Fruit fly (Drosophila melanogaster) whole organism, wandering third instar larva: ENCODE measurements around the gene CG5274.

Experiments
- Dfd ChIP-seq: fragments of >200 bp; optimal IDR thresholded peaks from 2 replicates; lab custom pipeline; 2017; ENCODE audit warnings: missing biosample characterization, missing genetic modification characterization
- GATAd ChIP-seq: sonication (Bioruptor generic); optimal IDR thresholded peaks from 2 replicates; lab custom pipeline; 2016; ENCODE audit warnings: missing biosample characterization, missing genetic modification characterization
- Hr83 ChIP-seq: fragments of 200-300 bp; sonication (Bioruptor generic); optimal IDR thresholded peaks from 2 replicates; lab custom pipeline; 2016; ENCODE audit warnings: missing biosample characterization, mild to moderate bottlenecking, missing genetic modification characterization, moderate library complexity; ENCODE audit not compliant: poor library complexity, severe bottlenecking
- Mio ChIP-seq: sonication (Bioruptor generic); optimal IDR thresholded peaks from 2 replicates; lab custom pipeline; 2016; ENCODE audit warnings: missing biosample characterization, missing genetic modification characterization
- br ChIP-seq: fragments of 200-800 bp; sonication (Bioruptor generic); optimal IDR thresholded peaks from 2 replicates; lab custom pipeline; 2016; ENCODE audit warnings: missing biosample characterization, missing genetic modification characterization
- ey ChIP-seq: fragments of 200-800 bp; sonication (Bioruptor generic); optimal IDR thresholded peaks from 2 replicates; lab custom pipeline; 2016; ENCODE audit warnings: missing biosample characterization, missing genetic modification characterization
- fru ChIP-seq: fragments of 200-800 bp; sonication (Bioruptor generic); optimal IDR thresholded peaks from 3 replicates; lab custom pipeline; 2016; ENCODE audit warnings: missing biosample characterization, mild to moderate bottlenecking, missing genetic modification characterization
- h ChIP-seq: fragments of 200-800 bp; sonication (Bioruptor generic); optimal IDR thresholded peaks from 3 replicates; lab custom pipeline; 2016; ENCODE audit warnings: missing biosample characterization, mild to moderate bottlenecking, missing genetic modification characterization
- jim ChIP-seq: fragments of 175-275, 200-325 bp; sonication (Bioruptor generic); optimal IDR thresholded peaks from 2 replicates; lab custom pipeline; 2016; ENCODE audit warnings: missing biosample characterization, mild to moderate bottlenecking, missing genetic modification characterization
- psq ChIP-seq: fragments of 200-800 bp; sonication (Bioruptor generic); optimal IDR thresholded peaks from 3 replicates; lab custom pipeline; 2017; ENCODE audit warnings: missing biosample characterization, mild to moderate bottlenecking, missing genetic modification characterization, moderate library complexity
- tai ChIP-seq: sonication (Bioruptor generic); optimal IDR thresholded peaks from 2 replicates; lab custom pipeline; 2016; ENCODE audit warnings: missing biosample characterization, missing genetic modification characterization
- usp ChIP-seq: fragments of >200 bp; optimal IDR thresholded peaks from 2 replicates; lab custom pipeline; 2017; ENCODE audit warnings: missing biosample characterization, missing genetic modification characterization
- woc ChIP-seq: sonication (Bioruptor generic); optimal IDR thresholded peaks from 2 replicates; lab custom pipeline; 2016; ENCODE audit warnings: missing biosample characterization, mild to moderate bottlenecking, missing genetic modification characterization

dm6 chr3L:20399550-20400109, 27.8 kb downstream of the CG5274 start:
- peak; percentile 91 for TF ChIP-seq h (GFP tag; lab: Kevin White, UChicago)
- no peak for TF ChIP-seq Dfd (GFP tag; lab: Kevin White, UChicago)
- TF ChIP-seq jim = peak; percentile 18
- TF ChIP-seq GATAd (GFP tag; lab: Kevin White, UChicago) = no peak
- TF ChIP-seq usp (GFP tag; lab: Kevin White, UChicago) = no peak
- TF ChIP-seq woc (GFP tag; lab: Kevin White, UChicago) = peak; percentile 83
- peak; percentile 90 for TF ChIP-seq fru (GFP tag; lab: Kevin White, UChicago)
- peak; percentile 81 for TF ChIP-seq psq (GFP tag; lab: Kevin White, UChicago)
- TF ChIP-seq Hr83 (GFP tag; lab: Kevin White, UChicago) = peak; percentile 70
- peak; percentile 79 for TF ChIP-seq tai (GFP tag; lab: Kevin White, UChicago)
- peak; percentile 82 for TF ChIP-seq Mio (GFP tag; lab: Kevin White, UChicago)
- peak; percentile 80 for TF ChIP-seq br (GFP tag; lab: Kevin White, UChicago)
- TF ChIP-seq ey (GFP tag; lab: Kevin White, UChicago) = peak; percentile 89
